Worm (Caenorhabditis elegans) whole organism, L1 larva: ENCODE data around the gene ecps-1.
A peak's percentile ranks its signal among the peaks of the same experiment; 100 is the strongest.
"Not testable (repeated sequence)": the region's sequence is repeated elsewhere in the genome, so short reads cannot be mapped to it uniquely, and the experiment has no call there.

Experiments
- C04F5.9 ChIP-seq: sonication (generic microtip); optimal IDR thresholded peaks from 2 replicates; lab custom pipeline; 2016; ENCODE audit warnings: missing genetic modification characterization, missing compliant biosample characterization
- C16A3.4 ChIP-seq: fragments of 150-350 bp; optimal IDR thresholded peaks from 2 replicates; lab custom pipeline; 2014; ENCODE audit warnings: missing biosample characterization, missing genetic modification characterization
- F16B12.6 ChIP-seq: fragments of 150-350 bp; optimal IDR thresholded peaks from 2 replicates; lab custom pipeline; 2014; ENCODE audit warnings: missing biosample characterization, missing genetic modification characterization
- aha-1 ChIP-seq: fragments of 150-350 bp; optimal IDR thresholded peaks from 2 replicates; lab custom pipeline; 2014; ENCODE audit warnings: missing biosample characterization, missing genetic modification characterization
- aly-2 ChIP-seq: fragments of 150-350 bp; optimal IDR thresholded peaks from 2 replicates; lab custom pipeline; 2014; ENCODE audit warnings: missing biosample characterization, missing genetic modification characterization
- blmp-1 ChIP-seq: fragments of 150-350 bp; optimal IDR thresholded peaks from 2 replicates; lab custom pipeline; 2014; ENCODE audit warnings: missing biosample characterization, missing genetic modification characterization
- ceh-8 ChIP-seq: fragments of 200-800 bp; sonication (Bioruptor generic); optimal IDR thresholded peaks from 2 replicates; lab custom pipeline; 2018; ENCODE audit warnings: mild to moderate bottlenecking, missing genetic modification characterization, moderate library complexity, missing compliant biosample characterization
- ceh-82 ChIP-seq, 3 experiments: fragments of 150-350 bp in 1 of 3; sonication (generic microtip) in 2 of 3; optimal IDR thresholded peaks; 2 replicates each; lab custom pipeline; 2014 to 2017; ENCODE audit warnings: missing biosample characterization in 3 of 3, missing genetic modification characterization in 3 of 3
- ceh-88 ChIP-seq: fragments of 200-800 bp; sonication (Bioruptor generic); IDR thresholded peaks from 2 replicates; pipeline ENCODE4 v1.3.6; 2022; ENCODE audit warnings: missing genetic modification characterization, missing compliant biosample characterization
- ces-1 ChIP-seq: fragments of 150-350 bp; optimal IDR thresholded peaks from 2 replicates; lab custom pipeline; 2014; ENCODE audit warnings: missing biosample characterization, missing genetic modification reagents, missing genetic modification characterization
- dpl-1 ChIP-seq, 3 experiments: fragments of 150-350 bp in 2 of 3; sonication (generic microtip) in 1 of 3; optimal IDR thresholded peaks; 2 replicates each; lab custom pipeline; 2014 to 2017; ENCODE audit warnings: missing biosample characterization in 3 of 3, missing genetic modification characterization in 3 of 3, missing genetic modification reagents in 3 of 3
- dsc-1 ChIP-seq: sonication (generic microtip); optimal IDR thresholded peaks from 2 replicates; lab custom pipeline; 2016; ENCODE audit warnings: mild to moderate bottlenecking, missing genetic modification characterization, missing compliant biosample characterization
- efl-1 ChIP-seq, 4 experiments: fragments of 150-350 bp; optimal IDR thresholded peaks in 3 of 4; peaks in 1 of 4; 1 replicate in 1 of 4; 2 replicates in 3 of 4; lab custom pipeline; 2014; ENCODE audit warnings: missing biosample characterization in 2 of 4, missing genetic modification characterization in 2 of 4, missing genetic modification reagents in 2 of 4
- egl-13 ChIP-seq: sonication (generic microtip); optimal IDR thresholded peaks from 2 replicates; lab custom pipeline; 2016; ENCODE audit warnings: missing genotype, missing genetic modification reagents, missing genetic modification characterization, missing compliant biosample characterization
- fkh-10 ChIP-seq: sonication (generic microtip); optimal IDR thresholded peaks from 2 replicates; lab custom pipeline; 2017; ENCODE audit warnings: missing biosample characterization, missing genetic modification reagents, missing genetic modification characterization
- fkh-8 ChIP-seq: sonication (generic microtip); optimal IDR thresholded peaks from 2 replicates; lab custom pipeline; 2016; ENCODE audit warnings: mild to moderate bottlenecking, missing genetic modification characterization, missing compliant biosample characterization
- irx-1 ChIP-seq: sonication (generic microtip); optimal IDR thresholded peaks from 2 replicates; lab custom pipeline; 2016; ENCODE audit warnings: missing genetic modification characterization, missing compliant biosample characterization
- isw-1 ChIP-seq: fragments of 200-800 bp; sonication (Bioruptor generic); IDR thresholded peaks from 2 replicates; pipeline ENCODE4 v1.3.6; 2022; ENCODE audit warnings: missing genetic modification characterization, missing compliant biosample characterization
- lin-13 ChIP-seq: fragments of 150-350 bp; optimal IDR thresholded peaks from 2 replicates; lab custom pipeline; 2014; ENCODE audit warnings: missing biosample characterization, missing genetic modification reagents, missing genetic modification characterization
- lin-14 ChIP-seq: fragments of 200-800 bp; sonication (Bioruptor generic); optimal IDR thresholded peaks from 2 replicates; lab custom pipeline; 2018; ENCODE audit warnings: mild to moderate bottlenecking, missing genetic modification characterization, moderate library complexity, missing compliant biosample characterization
- lin-15B ChIP-seq: fragments of 150-350 bp; sonication (generic microtip); optimal IDR thresholded peaks from 3 replicates; lab custom pipeline; 2014; ENCODE audit warnings: missing biosample characterization, missing genetic modification characterization
- lin-35 ChIP-seq, 2 experiments: fragments of 150-350 bp; optimal IDR thresholded peaks; 2 replicates each; lab custom pipeline; 2014; ENCODE audit warnings: missing biosample characterization in 2 of 2, missing genetic modification characterization in 2 of 2, missing genetic modification reagents in 2 of 2
- lir-3 ChIP-seq: sonication (generic microtip); optimal IDR thresholded peaks from 2 replicates; lab custom pipeline; 2016; ENCODE audit warnings: mild to moderate bottlenecking, missing genetic modification characterization, moderate library complexity, missing compliant biosample characterization; ENCODE audit not compliant: poor library complexity
- lsy-2 ChIP-seq, 2 experiments: fragments of 150-350 bp; optimal IDR thresholded peaks; 2 replicates each; lab custom pipeline; 2014; ENCODE audit warnings: missing biosample characterization in 2 of 2, missing genetic modification characterization in 2 of 2
- mab-9 ChIP-seq: fragments of 200-800 bp; sonication (Bioruptor generic); IDR thresholded peaks from 2 replicates; pipeline ENCODE4 v1.3.6; 2022; ENCODE audit warnings: missing genetic modification reagents, missing genetic modification characterization, missing compliant biosample characterization
- mef-2 ChIP-seq: fragments of 150-350 bp; optimal IDR thresholded peaks from 2 replicates; lab custom pipeline; 2014; ENCODE audit warnings: missing biosample characterization, missing genetic modification characterization
- mep-1 ChIP-seq: fragments of 150-350 bp; optimal IDR thresholded peaks from 2 replicates; lab custom pipeline; 2014; ENCODE audit warnings: missing biosample characterization, missing genetic modification characterization
- nhr-19 ChIP-seq: fragments of 200-800 bp; sonication (Bioruptor generic); conservative IDR thresholded peaks from 2 replicates; pipeline ENCODE4 v1.3.6; 2022; ENCODE audit warnings: missing genetic modification characterization, missing compliant biosample characterization
- nhr-20 ChIP-seq: sonication (generic microtip); optimal IDR thresholded peaks from 2 replicates; lab custom pipeline; 2016; ENCODE audit warnings: mild to moderate bottlenecking, missing genetic modification characterization, missing compliant biosample characterization
- nhr-47 ChIP-seq: sonication (generic microtip); optimal IDR thresholded peaks from 2 replicates; lab custom pipeline; 2016; ENCODE audit warnings: mild to moderate bottlenecking, missing genetic modification characterization, moderate library complexity, missing compliant biosample characterization
- nhr-71 ChIP-seq: sonication (generic microtip); optimal IDR thresholded peaks from 2 replicates; lab custom pipeline; 2016; ENCODE audit warnings: mild to moderate bottlenecking, missing genetic modification characterization, moderate library complexity, missing compliant biosample characterization
- nhr-77 ChIP-seq: fragments of 150-350 bp; optimal IDR thresholded peaks from 2 replicates; lab custom pipeline; 2014; ENCODE audit warnings: missing biosample characterization, missing genetic modification characterization
- nhr-85 ChIP-seq: sonication (generic microtip); peaks from one replicate; lab custom pipeline; 2016; ENCODE audit warnings: missing genetic modification characterization, inconsistent platforms, missing compliant biosample characterization
- nhr-90 ChIP-seq: sonication (generic microtip); optimal IDR thresholded peaks from 2 replicates; lab custom pipeline; 2016; ENCODE audit warnings: mild to moderate bottlenecking, missing genetic modification characterization, missing compliant biosample characterization; ENCODE audit not compliant: poor library complexity
- rnt-1 ChIP-seq: sonication (generic microtip); optimal IDR thresholded peaks from 2 replicates; lab custom pipeline; 2016; ENCODE audit warnings: mild to moderate bottlenecking, missing genetic modification characterization, moderate library complexity, missing compliant biosample characterization
- snpc-4 ChIP-seq: fragments of 150-350 bp; optimal IDR thresholded peaks from 2 replicates; lab custom pipeline; 2014; ENCODE audit warnings: missing biosample characterization, missing genetic modification characterization
- snu-23 ChIP-seq: sonication (generic microtip); optimal IDR thresholded peaks from 2 replicates; lab custom pipeline; 2016; ENCODE audit warnings: missing genetic modification characterization, missing compliant biosample characterization
- swsn-7 ChIP-seq: sonication (generic microtip); optimal IDR thresholded peaks from 2 replicates; lab custom pipeline; 2016; ENCODE audit warnings: missing genetic modification characterization, missing compliant biosample characterization
- tbx-2 ChIP-seq: sonication (generic microtip); optimal IDR thresholded peaks from 2 replicates; lab custom pipeline; 2016; ENCODE audit warnings: missing genetic modification characterization, missing compliant biosample characterization
- unc-130 ChIP-seq: fragments of 150-350 bp; optimal IDR thresholded peaks from 2 replicates; lab custom pipeline; 2017; ENCODE audit warnings: missing biosample characterization, missing genetic modification characterization, inconsistent platforms
- unc-86 ChIP-seq: sonication (generic microtip); optimal IDR thresholded peaks from 2 replicates; lab custom pipeline; 2016; ENCODE audit warnings: missing genetic modification characterization, missing compliant biosample characterization
- unc-98 ChIP-seq: fragments of 200-800 bp; sonication (Bioruptor generic); IDR thresholded peaks from 2 replicates; pipeline ENCODE4 v1.3.6; 2022; ENCODE audit warnings: missing genetic modification characterization, missing compliant biosample characterization
- vab-15 ChIP-seq: sonication (generic microtip); optimal IDR thresholded peaks from 2 replicates; lab custom pipeline; 2017; ENCODE audit warnings: missing genotype, mild to moderate bottlenecking, missing genetic modification characterization, missing compliant biosample characterization
- xbp-1 ChIP-seq: sonication (generic microtip); optimal IDR thresholded peaks from 2 replicates; lab custom pipeline; 2016; ENCODE audit warnings: missing genetic modification characterization, missing compliant biosample characterization
- zag-1 ChIP-seq: fragments of 150-350 bp; optimal IDR thresholded peaks from 2 replicates; lab custom pipeline; 2014; ENCODE audit warnings: missing biosample characterization, missing genetic modification characterization
- ztf-11 ChIP-seq, 2 experiments: sonication (generic microtip); optimal IDR thresholded peaks; 2 replicates each; lab custom pipeline; 2016 to 2017; ENCODE audit warnings: missing genetic modification characterization in 2 of 2, missing biosample characterization in 1 of 2, missing compliant biosample characterization in 1 of 2

The ecps-1 gene

DNA sequence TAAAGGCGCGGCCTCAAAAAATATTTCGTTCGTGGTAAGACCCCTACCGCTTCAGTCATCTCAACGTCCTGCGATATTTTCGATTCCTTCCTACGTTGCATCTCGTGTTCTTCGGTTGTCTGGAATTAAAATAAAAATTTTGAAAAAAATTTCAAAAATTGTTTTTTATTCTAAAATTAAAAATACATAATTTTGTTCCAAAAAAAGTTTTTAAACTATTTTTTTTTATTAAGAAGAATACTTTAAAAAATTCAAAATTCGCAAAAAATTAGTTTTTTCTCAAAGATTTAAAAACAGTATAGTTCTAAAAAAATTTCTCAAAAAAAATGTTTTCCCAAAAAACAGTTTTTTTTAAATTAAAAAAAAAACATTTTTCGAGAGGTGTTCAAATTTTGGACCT lies 21.6 kb downstream of the ecps-1 start, which contains the start of gene H04D03.6:
TSS of gene H04D03.6 (minus strand) at position 101 of the 400 bp plus-strand sequence.
- TF ChIP-seq mef-2, xbp-1, zag-1 (tag; lab: Kevin White, UChicago): not testable (repeated sequence)

- TF ChIP-seq ztf-11 (tag; optimal IDR thresholded peaks at IDR 0.05; lab: Kevin White, UChicago) (peak in 1 of 2 experiments; percentile 65), fkh-8 (tag; lab: Kevin White, UChicago) (peak; percentile 80), vab-15 (tag; lab: Kevin White, UChicago) (peak; percentile 44), nhr-90 (tag; lab: Kevin White, UChicago) (peak; percentile 63), blmp-1 (tag; lab: Kevin White, UChicago) (peak; percentile 26), lin-14 (GFP tag; lab: Kevin White, UChicago) (peak; percentile 78), aly-2 (tag; lab: Kevin White, UChicago) (peak; percentile 28), lin-13 (GFP tag; lab: Kevin White, UChicago) (peak; percentile 58), isw-1 (GFP tag; lab: Robert Waterston, UW) (peak; percentile 73), tbx-2 (tag; lab: Kevin White, UChicago) (peak; percentile 78), nhr-85 (tag; lab: Kevin White, UChicago) (peak; percentile 64), lin-15B (peak; percentile 72), nhr-47 (tag; lab: Kevin White, UChicago) (peak; percentile 84), rnt-1 (peak; percentile 59), unc-86 (tag; lab: Kevin White, UChicago) (peak; percentile 62), unc-98 (peak; percentile 63), F16B12.6 (tag; lab: Kevin White, UChicago) (peak; percentile 88), snpc-4 (tag; lab: Kevin White, UChicago) (peak; percentile 13), snu-23 (GFP tag; lab: Kevin White, UChicago) (peak; percentile 66), nhr-77 (tag; lab: Kevin White, UChicago) (peak; percentile 29), lir-3 (tag; lab: Kevin White, UChicago) (peak; percentile 57), fkh-10 (GFP tag; lab: Kevin White, UChicago) (peak; percentile 82), unc-130 (tag; lab: Kevin White, UChicago) (peak; percentile 20), dpl-1 (GFP tag; optimal IDR thresholded peaks at IDR 0.05; lab: Kevin White, UChicago) (peak; percentile 37 to 75 (median 66)), ces-1 (GFP tag; lab: Kevin White, UChicago) (peak; percentile 92), mep-1 (tag; lab: Kevin White, UChicago) (peak; percentile 42), xbp-1 (tag; lab: Kevin White, UChicago) (peak; percentile 61), efl-1 (optimal IDR thresholded peaks at IDR 0.05; lab: Kevin White, UChicago) (peak; percentile 53 to 71), efl-1 (GFP tag; optimal IDR thresholded peaks at IDR 0.05 in 1 of 2; lab: Kevin White, UChicago) (peak; percentile 73 to 96), nhr-20 (tag; lab: Kevin White, UChicago) (peak; percentile 66), dsc-1 (tag; lab: Kevin White, UChicago) (peak; percentile 74), ceh-8 (GFP tag; lab: Kevin White, UChicago) (peak; percentile 93), C04F5.9 (tag; lab: Kevin White, UChicago) (peak; percentile 9), C16A3.4 (tag; lab: Kevin White, UChicago) (peak; percentile 13), swsn-7 (tag; lab: Kevin White, UChicago) (peak; percentile 70), mab-9 (peak; percentile 63), ceh-82 (tag; optimal IDR thresholded peaks at IDR 0.05; lab: Kevin White, UChicago) (peak; percentile 41 to 65 (median 41)), egl-13 (tag; lab: Kevin White, UChicago) (peak; percentile 63), irx-1 (tag; lab: Kevin White, UChicago) (peak; percentile 23), nhr-19 (GFP tag; lab: Robert Waterston, UW) (peak; percentile 78), lin-35 (GFP tag; optimal IDR thresholded peaks at IDR 0.05; lab: Kevin White, UChicago) (peak; percentile 69 to 73), nhr-71 (peak; percentile 82), lsy-2 (tag; optimal IDR thresholded peaks at IDR 0.05; lab: Kevin White, UChicago) (peak; percentile 72 to 77), ceh-88 (GFP tag; lab: Robert Waterston, UW) (peak; percentile 72), aha-1 (peak; percentile 25)
Measured at ce11 chrIII:10435938-10436842, 24.2 kb downstream of the ecps-1 start, which contains the start of the genes smrd-1 and enu-3.1. TSS of gene smrd-1 (minus strand) at chrIII:10435988. TSS of gene enu-3.1 (plus strand) at chrIII:10436276.
